Worm (Caenorhabditis elegans) whole organism, L3 larva: ENCODE results near the gene unc-62.
A peak's percentile ranks its signal among the peaks of the same experiment; 100 is the strongest.

Experiments used
- R02D3.7 ChIP-seq: fragments of 150-350 bp; optimal IDR thresholded peaks from 2 replicates; lab custom pipeline; 2014; ENCODE audit warnings: missing biosample characterization, missing genetic modification characterization
- elt-2 ChIP-seq: sonication (generic microtip); optimal IDR thresholded peaks from 2 replicates; lab custom pipeline; 2016; ENCODE audit warnings: missing genetic modification reagents, mild to moderate bottlenecking, missing genetic modification characterization, missing compliant biosample characterization
- mdl-1 ChIP-seq: fragments of 150-350 bp; optimal IDR thresholded peaks from 2 replicates; lab custom pipeline; 2014; ENCODE audit warnings: missing biosample characterization, missing genetic modification characterization
- nhr-237 ChIP-seq: fragments of 150-350 bp; optimal IDR thresholded peaks from 2 replicates; lab custom pipeline; 2014; ENCODE audit warnings: missing biosample characterization, missing genetic modification characterization
- nhr-76 ChIP-seq: fragments of 150-350 bp; sonication (generic microtip); optimal IDR thresholded peaks from 5 replicates; lab custom pipeline; 2014; ENCODE audit warnings: missing biosample characterization, missing genetic modification characterization
- pqm-1 ChIP-seq: fragments of 150-350 bp; optimal IDR thresholded peaks from 2 replicates; lab custom pipeline; 2017; ENCODE audit warnings: missing biosample characterization, missing genetic modification characterization, inconsistent platforms
- snpc-4 ChIP-seq: fragments of 150-350 bp; optimal IDR thresholded peaks from 2 replicates; lab custom pipeline; 2014; ENCODE audit warnings: missing biosample characterization, missing genetic modification characterization
- ztf-11 ChIP-seq: fragments of 150-350 bp; optimal IDR thresholded peaks from 2 replicates; lab custom pipeline; 2014; ENCODE audit warnings: missing biosample characterization, missing genetic modification characterization

ce11 chrV:4501974-4502373 is 4.7 kb downstream of the unc-62 start:
- peak; percentile 51 for TF ChIP-seq pqm-1 (tag; lab: Kevin White, UChicago)
- no peak for TF ChIP-seq nhr-237 (tag; lab: Kevin White, UChicago)
- no peak for TF ChIP-seq snpc-4 (tag; lab: Kevin White, UChicago)
- no peak for TF ChIP-seq mdl-1
- TF ChIP-seq ztf-11 (tag; lab: Kevin White, UChicago) = no peak
- peak; percentile 75 for TF ChIP-seq elt-2 (tag; lab: Kevin White, UChicago)
- no peak for TF ChIP-seq nhr-76 (tag; lab: Kevin White, UChicago)
- TF ChIP-seq R02D3.7 (tag; lab: Kevin White, UChicago) = no peak
